Fruit fly (Drosophila melanogaster) whole organism, pupa: Measurements from ENCODE around the gene CG32986.

Experiments used
- CG10348 ChIP-seq: fragments of 200-800 bp; sonication (Bioruptor generic); IDR thresholded peaks from 2 replicates; pipeline ENCODE4 v1.3.6; 2022; ENCODE audit warnings: missing biosample characterization, missing genetic modification characterization
- CG12605 ChIP-seq: fragments of 200-800 bp; sonication (Bioruptor generic); IDR thresholded peaks from 2 replicates; pipeline ENCODE4 v1.3.6; 2022; ENCODE audit warnings: missing biosample characterization, missing genetic modification characterization
- CG13204 ChIP-seq: fragments of 200-800 bp; sonication (Bioruptor generic); optimal IDR thresholded peaks from 2 replicates; lab custom pipeline; 2018; ENCODE audit warnings: missing biosample characterization, mild to moderate bottlenecking, missing genetic modification characterization, moderate library complexity
- CG14655 ChIP-seq: fragments of 200-800 bp; sonication (Bioruptor generic); optimal IDR thresholded peaks from 3 replicates; lab custom pipeline; 2017; ENCODE audit warnings: mild to moderate bottlenecking, missing biosample characterization, missing genetic modification reagents, missing genetic modification characterization
- CG15710 ChIP-seq: fragments of 200-800 bp; sonication (Bioruptor generic); optimal IDR thresholded peaks from 2 replicates; lab custom pipeline; 2018; ENCODE audit warnings: missing biosample characterization, mild to moderate bottlenecking, missing genetic modification characterization, moderate library complexity
- CG17806 ChIP-seq: fragments of 200-800 bp; sonication (Bioruptor generic); optimal IDR thresholded peaks from 2 replicates; lab custom pipeline; 2018; ENCODE audit warnings: missing biosample characterization, mild to moderate bottlenecking, missing genetic modification characterization, moderate library complexity
- CG32121 ChIP-seq: fragments of 200-800 bp; sonication (Bioruptor generic); IDR thresholded peaks from 2 replicates; pipeline ENCODE4 v1.3.6; 2022; ENCODE audit warnings: missing biosample characterization, missing genetic modification characterization
- CG34367 ChIP-seq: fragments of 200-800 bp; sonication (Bioruptor generic); optimal IDR thresholded peaks from 2 replicates; lab custom pipeline; 2018; ENCODE audit warnings: missing biosample characterization, mild to moderate bottlenecking, missing genetic modification characterization
- CG4496 ChIP-seq: fragments of 200-800 bp; sonication (Bioruptor generic); IDR thresholded peaks from 3 replicates; pipeline ENCODE4 v1.3.6; 2022; ENCODE audit warnings: missing biosample characterization, missing genetic modification characterization
- CG8159 ChIP-seq: fragments of 200-800 bp; sonication (Bioruptor generic); optimal IDR thresholded peaks from 3 replicates; lab custom pipeline; 2018; ENCODE audit warnings: missing biosample characterization, mild to moderate bottlenecking, missing genetic modification characterization, moderate library complexity
- CG8301 ChIP-seq: fragments of 200-800 bp; sonication (Bioruptor generic); optimal IDR thresholded peaks from 2 replicates; lab custom pipeline; 2018; ENCODE audit warnings: missing biosample characterization, mild to moderate bottlenecking, missing genetic modification characterization
- CG9948 ChIP-seq: fragments of 200-800 bp; sonication (Bioruptor generic); optimal IDR thresholded peaks from 2 replicates; lab custom pipeline; 2018; ENCODE audit warnings: missing biosample characterization, mild to moderate bottlenecking, missing genetic modification characterization, moderate library complexity
- D1 ChIP-seq: fragments of 200-800 bp; sonication (Bioruptor generic); optimal IDR thresholded peaks from 2 replicates; lab custom pipeline; 2018; ENCODE audit warnings: missing biosample characterization, mild to moderate bottlenecking, missing genetic modification characterization, moderate library complexity
- EcR ChIP-seq: fragments of 200-800 bp; sonication (Bioruptor generic); optimal IDR thresholded peaks from 3 replicates; lab custom pipeline; 2019; ENCODE audit warnings: missing biosample characterization, missing genetic modification characterization, mild to moderate bottlenecking, moderate library complexity, missing genetic modification reagents
- Ets98B ChIP-seq: fragments of 200-800 bp; sonication (Bioruptor generic); IDR thresholded peaks from 2 replicates; pipeline ENCODE4 v1.3.6; 2022; ENCODE audit warnings: missing biosample characterization, missing genetic modification characterization
- Pif1A ChIP-seq: fragments of 200-800 bp; sonication (Bioruptor generic); optimal IDR thresholded peaks from 3 replicates; lab custom pipeline; 2016; ENCODE audit warnings: missing biosample characterization, missing genetic modification characterization
- Pif1B ChIP-seq: fragments of 200-800 bp; sonication (Bioruptor generic); optimal IDR thresholded peaks from 3 replicates; lab custom pipeline; 2016; ENCODE audit warnings: missing biosample characterization, missing genetic modification characterization
- Snoo ChIP-seq: fragments of 200-800 bp; sonication (Bioruptor generic); optimal IDR thresholded peaks from 3 replicates; lab custom pipeline; 2017; ENCODE audit warnings: missing biosample characterization, mild to moderate bottlenecking, missing genetic modification characterization, inconsistent platforms
- fd96Ca ChIP-seq: fragments of 200-800 bp; sonication (Bioruptor generic); IDR thresholded peaks from 3 replicates; pipeline ENCODE4 v1.3.6; 2022; ENCODE audit warnings: missing biosample characterization, missing genetic modification characterization
- gl ChIP-seq: fragments of 200-800 bp; sonication (Bioruptor generic); optimal IDR thresholded peaks from 2 replicates; lab custom pipeline; 2018; ENCODE audit warnings: missing biosample characterization, mild to moderate bottlenecking, missing genetic modification characterization
- rn ChIP-seq: fragments of 200-800 bp; sonication (Bioruptor generic); IDR thresholded peaks from 2 replicates; pipeline ENCODE4 v1.3.6; 2022; ENCODE audit warnings: missing biosample characterization, missing genetic modification characterization

Gene CG32986

dm6 chr2L:8843593-8843992 lies 19.0 kb upstream of the CG32986 start:
- TF ChIP-seq CG8159 (tag; lab: Kevin White, UChicago) (no peak), CG14655 (GFP tag; lab: Kevin White, UChicago) (no peak), CG10348 (GFP tag; lab: Robert Waterston, UW) (no peak), rn (GFP tag; lab: Robert Waterston, UW) (no peak), CG17806 (tag; lab: Kevin White, UChicago) (no peak), fd96Ca (no peak), CG32121 (no peak), EcR (no peak), Ets98B (GFP tag; lab: Robert Waterston, UW) (no peak), CG34367 (tag; lab: Kevin White, UChicago) (no peak), CG8301 (tag; lab: Kevin White, UChicago) (no peak), gl (no peak), CG9948 (tag; lab: Kevin White, UChicago) (no peak), Pif1A (no peak), Snoo (tag; lab: Kevin White, UChicago) (no peak), CG13204 (GFP tag; lab: Kevin White, UChicago) (no peak), Pif1B (GFP tag; lab: Kevin White, UChicago) (no peak)

dm6 chr2L:8844693-8845092 lies 17.9 kb upstream of the CG32986 start:
- TF ChIP-seq CG17806 (tag; lab: Kevin White, UChicago), result no peak
- no peak for TF ChIP-seq EcR
- TF ChIP-seq CG12605 (GFP tag; lab: Robert Waterston, UW), result no peak
- TF ChIP-seq CG4496 (GFP tag; lab: Robert Waterston, UW), result no peak
- no peak for TF ChIP-seq gl
- TF ChIP-seq Ets98B (GFP tag; lab: Robert Waterston, UW), result no peak
- TF ChIP-seq CG8159 (tag; lab: Kevin White, UChicago), result no peak
- TF ChIP-seq CG13204 (GFP tag; lab: Kevin White, UChicago), result no peak
- TF ChIP-seq Snoo (tag; lab: Kevin White, UChicago), result no peak
- no peak for TF ChIP-seq CG10348 (GFP tag; lab: Robert Waterston, UW)
- no peak for TF ChIP-seq rn (GFP tag; lab: Robert Waterston, UW)
- TF ChIP-seq Pif1A, result no peak
- TF ChIP-seq, all 21 proteins: peak for 0

DNA sequence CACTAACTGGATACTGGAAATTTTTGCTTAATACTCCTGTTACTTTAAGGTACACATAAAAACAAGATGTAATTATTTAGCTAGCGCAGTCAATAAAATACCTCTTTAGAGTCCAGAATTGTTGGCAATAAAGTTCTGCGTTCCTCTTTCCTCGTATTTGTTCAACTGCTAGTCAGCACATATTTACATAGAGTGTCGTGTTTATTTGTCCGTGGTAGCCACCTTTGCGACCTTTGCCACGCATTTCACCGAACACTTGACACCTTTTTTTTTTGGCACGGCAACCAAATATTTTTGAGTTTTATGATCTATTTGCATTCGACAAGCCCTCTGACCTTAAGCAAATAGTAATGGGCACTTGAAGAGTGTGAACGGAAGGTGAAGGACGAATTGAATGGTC lies 16.6 kb upstream of the CG32986 start:
- TF ChIP-seq CG8301 (tag; lab: Kevin White, UChicago) (no peak), rn (GFP tag; lab: Robert Waterston, UW) (no peak), CG14655 (GFP tag; lab: Kevin White, UChicago) (no peak), D1 (tag; lab: Kevin White, UChicago) (no peak), CG8159 (tag; lab: Kevin White, UChicago) (no peak), Pif1B (GFP tag; lab: Kevin White, UChicago) (no peak)

dm6 chr2L:8846726-8847554 lies 15.6 kb upstream of the CG32986 start:
- no peak for TF ChIP-seq CG8301 (tag; lab: Kevin White, UChicago)
- TF ChIP-seq Snoo (tag; lab: Kevin White, UChicago), result peak; percentile 90
- TF ChIP-seq EcR, result peak; percentile 81

DNA sequence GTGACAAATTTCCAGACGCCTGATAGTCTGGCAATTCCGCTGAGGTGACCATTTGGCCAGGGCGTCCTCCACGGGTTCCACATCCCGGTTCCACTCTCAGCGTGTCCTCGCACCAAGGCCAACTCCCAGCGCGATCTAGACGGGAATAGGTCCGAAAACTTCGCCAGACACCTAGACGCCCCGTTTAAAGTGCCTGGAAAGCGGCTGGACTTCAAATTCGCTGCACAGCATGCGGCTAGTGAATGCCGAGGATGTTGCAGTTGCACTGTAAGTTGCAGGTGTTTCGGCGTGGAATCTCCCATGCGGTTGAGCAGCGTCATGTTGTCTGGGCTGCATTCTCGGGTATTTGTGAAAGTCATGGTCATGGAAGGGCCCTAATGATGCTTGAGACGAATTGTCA lies 13.4 kb upstream of the CG32986 start:
- TF ChIP-seq CG8159 (tag; lab: Kevin White, UChicago), result no peak
- no peak for TF ChIP-seq CG17806 (tag; lab: Kevin White, UChicago)
- no peak for TF ChIP-seq CG8301 (tag; lab: Kevin White, UChicago)
- no peak for TF ChIP-seq gl
- TF ChIP-seq, all 21 proteins: peak for 0

DNA sequence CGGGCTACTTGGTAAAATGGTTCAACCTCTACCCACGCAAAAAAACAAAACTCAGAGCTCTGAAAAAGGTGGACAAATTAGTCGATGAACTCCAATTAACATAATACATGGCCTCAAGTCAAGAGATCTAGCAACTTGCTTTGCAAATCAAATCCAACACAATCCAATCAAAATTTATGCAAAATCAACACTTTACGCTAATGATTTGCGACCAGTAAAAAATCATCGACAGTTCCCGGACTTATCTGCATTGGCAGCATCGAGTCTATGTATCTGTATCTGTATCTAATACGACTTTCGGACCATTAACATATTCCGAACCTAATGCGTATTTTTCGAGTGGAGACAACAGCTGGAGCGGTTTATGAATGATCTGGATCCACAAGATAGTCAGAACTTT lies 11.5 kb upstream of the CG32986 start:
- no peak for TF ChIP-seq Pif1B (GFP tag; lab: Kevin White, UChicago)
- TF ChIP-seq CG32121, result no peak
- no peak for TF ChIP-seq CG15710
- TF ChIP-seq D1 (tag; lab: Kevin White, UChicago), result no peak
- TF ChIP-seq CG13204 (GFP tag; lab: Kevin White, UChicago), result no peak
- no peak for TF ChIP-seq CG34367 (tag; lab: Kevin White, UChicago)
- TF ChIP-seq gl, result no peak
- TF ChIP-seq rn (GFP tag; lab: Robert Waterston, UW), result no peak
- TF ChIP-seq CG17806 (tag; lab: Kevin White, UChicago), result no peak
- no peak for TF ChIP-seq CG12605 (GFP tag; lab: Robert Waterston, UW)
- TF ChIP-seq CG8301 (tag; lab: Kevin White, UChicago), result no peak

DNA sequence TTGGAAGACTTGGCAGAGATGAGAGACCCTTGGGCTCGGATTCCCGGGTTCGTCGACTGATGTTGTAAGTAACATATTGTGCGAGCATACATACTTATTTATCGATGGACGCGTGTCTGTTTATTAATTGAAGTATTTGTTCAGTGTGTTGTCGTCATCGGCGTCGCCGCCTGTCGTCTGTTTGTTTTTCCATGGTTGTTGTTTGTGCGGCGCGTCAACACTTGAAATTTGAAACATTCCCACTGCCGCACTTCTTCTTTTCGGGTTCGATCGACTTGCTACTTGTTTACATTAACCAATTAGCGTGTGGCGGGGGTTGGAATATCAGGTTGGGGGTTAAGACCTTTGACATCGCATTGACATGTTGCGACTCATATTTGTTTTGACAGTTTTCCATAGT lies 10.3 kb upstream of the CG32986 start:
- no peak for TF ChIP-seq D1 (tag; lab: Kevin White, UChicago)
- no peak for TF ChIP-seq CG32121
- TF ChIP-seq CG8159 (tag; lab: Kevin White, UChicago), result no peak
- no peak for TF ChIP-seq Pif1B (GFP tag; lab: Kevin White, UChicago)
- no peak for TF ChIP-seq gl
- TF ChIP-seq Pif1A, result no peak
- no peak for TF ChIP-seq CG14655 (GFP tag; lab: Kevin White, UChicago)
- no peak for TF ChIP-seq Ets98B (GFP tag; lab: Robert Waterston, UW)
- no peak for TF ChIP-seq fd96Ca
- TF ChIP-seq CG34367 (tag; lab: Kevin White, UChicago), result no peak
- TF ChIP-seq CG10348 (GFP tag; lab: Robert Waterston, UW), result no peak
- TF ChIP-seq CG8301 (tag; lab: Kevin White, UChicago), result no peak
- no peak for TF ChIP-seq CG17806 (tag; lab: Kevin White, UChicago)
- no peak for TF ChIP-seq EcR
- TF ChIP-seq CG12605 (GFP tag; lab: Robert Waterston, UW), result no peak
- no peak for TF ChIP-seq rn (GFP tag; lab: Robert Waterston, UW)
